Fruit fly (Drosophila melanogaster) whole organism, embryonic: Measurements from ENCODE around the gene Ube3a.
A peak's percentile ranks its signal among the peaks of the same experiment; 100 is the strongest.

Source experiments
- CG43689 ChIP-seq: fragments of 200-800 bp; sonication (Bioruptor generic); IDR thresholded peaks from 2 replicates; pipeline ENCODE4 v1.3.6; 2022; ENCODE audit warnings: missing biosample characterization, missing genetic modification characterization
- CG4617 ChIP-seq: fragments of 200-800 bp; sonication (Bioruptor generic); optimal IDR thresholded peaks from 3 replicates; lab custom pipeline; 2016; ENCODE audit warnings: missing biosample characterization, missing genetic modification characterization, borderline replicate concordance
- CG9797 ChIP-seq: fragments of 200-800 bp; sonication (Bioruptor generic); optimal IDR thresholded peaks from 3 replicates; lab custom pipeline; 2018; ENCODE audit warnings: missing biosample characterization, mild to moderate bottlenecking, missing genetic modification characterization
- E2f2 ChIP-seq: fragments of 200-800 bp; sonication (Bioruptor generic); IDR thresholded peaks from 2 replicates; pipeline ENCODE4 v1.3.6; 2022; ENCODE audit warnings: missing biosample characterization, missing genetic modification characterization
- Myb ChIP-seq: fragments of 200-800 bp; sonication (Bioruptor generic); optimal IDR thresholded peaks from 2 replicates; lab custom pipeline; 2016; ENCODE audit warnings: missing biosample characterization, missing genetic modification characterization
- Neu2 ChIP-seq: fragments of 200-800 bp; sonication (Bioruptor generic); optimal IDR thresholded peaks from 3 replicates; lab custom pipeline; 2016; ENCODE audit warnings: missing biosample characterization, missing genetic modification characterization, borderline replicate concordance
- ab ChIP-seq: fragments of 200-800 bp; sonication (Bioruptor generic); optimal IDR thresholded peaks from 2 replicates; lab custom pipeline; 2016; ENCODE audit warnings: missing biosample characterization, missing genetic modification characterization
- bbx ChIP-seq: fragments of 200-800 bp; sonication (Bioruptor generic); IDR thresholded peaks from 2 replicates; pipeline ENCODE4 v1.3.6; 2022; ENCODE audit warnings: missing biosample characterization, missing genetic modification characterization; ENCODE audit not compliant: partially characterized antibody
- gsb-n ChIP-seq: fragments of 200-800 bp; sonication (Bioruptor generic); optimal IDR thresholded peaks from 3 replicates; lab custom pipeline; 2018; ENCODE audit warnings: missing biosample characterization, mild to moderate bottlenecking, missing genetic modification characterization
- insv ChIP-seq, 2 experiments: fragments of 200-800 bp; sonication (Bioruptor generic); optimal IDR thresholded peaks; 3 replicates each; lab custom pipeline; 2016 to 2018; ENCODE audit warnings: missing biosample characterization in 2 of 2, missing genetic modification characterization in 2 of 2
- pzg ChIP-seq: fragments of 200-800 bp; sonication (Bioruptor generic); optimal IDR thresholded peaks from 3 replicates; lab custom pipeline; 2018; ENCODE audit warnings: missing biosample characterization, mild to moderate bottlenecking, missing genetic modification characterization, moderate library complexity
- sima ChIP-seq: fragments of 200-800 bp; sonication (Bioruptor generic); optimal IDR thresholded peaks from 2 replicates; lab custom pipeline; 2016; ENCODE audit warnings: missing biosample characterization, missing genetic modification characterization

Gene Ube3a

dm6 chr3L:11164899-11165298 lies 45.5 kb downstream of the Ube3a start, which contains the start of gene Alg10 (continued):
- TF ChIP-seq ab (GFP tag; lab: Kevin White, UChicago) (no peak), pzg (GFP tag; lab: Kevin White, UChicago) (peak; percentile 32), Neu2 (GFP tag; lab: Kevin White, UChicago) (peak; percentile 95), bbx (GFP tag; lab: Robert Waterston, UW) (peak; percentile 13; the same call in 1 of the 2 replicates), insv (GFP tag; optimal IDR thresholded peaks at IDR 0.05; lab: Kevin White, UChicago) (peak in 1 of 2 experiments; percentile 90), E2f2 (GFP tag; lab: Robert Waterston, UW) (peak; percentile 30; the same call in 1 of the 2 replicates), CG4617 (peak; percentile 7), gsb-n (tag; lab: Kevin White, UChicago) (no peak), CG9797 (GFP tag; lab: Kevin White, UChicago) (peak; percentile 52), CG43689 (GFP tag; lab: Robert Waterston, UW) (0 out of 2 replicates have a peak, but pooled peaks have one; percentile 22), sima (GFP tag; lab: Kevin White, UChicago) (no peak), Myb (GFP tag; lab: Kevin White, UChicago) (peak; percentile 34)
